Worm (Caenorhabditis elegans) whole organism, L2 larva: Measurements from ENCODE around the gene F48G7.13.

Experiments
- nhr-77 ChIP-seq: fragments of 150-350 bp; optimal IDR thresholded peaks from 2 replicates; lab custom pipeline; 2014; ENCODE audit warnings: missing biosample characterization, missing genetic modification characterization
- ztf-4 ChIP-seq: fragments of 150-350 bp; optimal IDR thresholded peaks from 2 replicates; lab custom pipeline; 2014; ENCODE audit warnings: missing biosample characterization, missing genetic modification characterization

DNA sequence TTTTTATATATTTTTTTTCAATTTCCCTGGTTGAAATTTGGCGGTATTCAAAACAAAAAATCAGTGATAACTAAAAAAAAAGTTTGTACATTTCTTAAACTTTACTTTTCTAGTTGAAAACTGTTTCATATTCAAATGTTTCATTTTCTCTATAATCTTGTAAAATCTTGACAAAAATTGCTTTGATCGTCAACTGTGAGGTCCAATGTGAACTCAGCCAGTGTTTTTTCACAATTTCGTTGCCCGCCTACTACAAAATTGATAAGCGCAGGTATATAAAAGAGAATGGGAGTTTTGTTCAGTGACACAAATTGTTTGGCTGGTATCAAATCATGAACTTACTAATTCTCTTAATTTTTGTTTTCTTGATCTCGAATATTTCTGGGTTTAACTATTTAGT, 31.5 kb downstream of the F48G7.13 start, which contains the start of gene ugt-42:
- TF ChIP-seq ztf-4 (tag; lab: Kevin White, UChicago): no peak
- no peak for TF ChIP-seq nhr-77
